Worm (Caenorhabditis elegans) whole organism, L4 larva: ENCODE measurements around the gene srw-139.

Source experiments
- Y48G9A.11 ChIP-seq: fragments of 200-800 bp; sonication (Bioruptor generic); IDR thresholded peaks from 2 replicates; pipeline ENCODE4 v1.3.6; 2022; ENCODE audit warnings: missing genetic modification reagents, missing genetic modification characterization, missing compliant biosample characterization
- ZK546.5 ChIP-seq, 2 experiments: sonication (generic microtip); optimal IDR thresholded peaks; 2 replicates each; lab custom pipeline; 2017; ENCODE audit warnings: missing biosample characterization in 2 of 2, missing genetic modification characterization in 2 of 2
- fkh-10 ChIP-seq: fragments of 150-350 bp; optimal IDR thresholded peaks from 2 replicates; lab custom pipeline; 2014; ENCODE audit warnings: missing biosample characterization, missing genetic modification reagents, missing genetic modification characterization
- nhr-76 ChIP-seq: fragments of 150-350 bp; optimal IDR thresholded peaks from 2 replicates; lab custom pipeline; 2014; ENCODE audit warnings: missing biosample characterization, missing genetic modification characterization
- pha-4 ChIP-seq, 2 experiments: fragments of 150-350 bp in 1 of 2; fragments of 200-800 bp in 1 of 2; sonication (Bioruptor generic) in 1 of 2; IDR thresholded peaks in 1 of 2; optimal IDR thresholded peaks in 1 of 2; 2 replicates each; pipeline versions ENCODE4 v1.3.6 to Lab custom; 2014 to 2022; ENCODE audit warnings: missing genetic modification characterization in 2 of 2, missing genetic modification reagents in 2 of 2, missing biosample characterization in 1 of 2, missing compliant biosample characterization in 1 of 2
- php-3 ChIP-seq: fragments of 200-800 bp; sonication (Bioruptor generic); IDR thresholded peaks from 2 replicates; pipeline ENCODE4 v1.3.6; 2022; ENCODE audit warnings: missing genetic modification reagents, missing genetic modification characterization, missing compliant biosample characterization
- ztf-11 ChIP-seq: fragments of 150-350 bp; optimal IDR thresholded peaks from 2 replicates; lab custom pipeline; 2014; ENCODE audit warnings: missing biosample characterization, missing genetic modification characterization

ce11 chrV:3028205-3028604 lies 43.0 kb upstream of the srw-139 start, which contains the start of gene asp-7:
- TF ChIP-seq ZK546.5 (tag; optimal IDR thresholded peaks at IDR 0.05; lab: Kevin White, UChicago): no peak
- TF ChIP-seq nhr-76 (tag; lab: Kevin White, UChicago): no peak
- no peak for TF ChIP-seq Y48G9A.11 (GFP tag; lab: Robert Waterston, UW)
- TF ChIP-seq php-3: no peak
- TF ChIP-seq fkh-10 (GFP tag; lab: Kevin White, UChicago): no peak
- TF ChIP-seq ztf-11: no peak
- TF ChIP-seq pha-4 (GFP tag; IDR thresholded peaks at IDR 0.05; lab: Robert Waterston, UW): no peak
- no peak for TF ChIP-seq pha-4 (tag; optimal IDR thresholded peaks at IDR 0.05; lab: Kevin White, UChicago)
